Worm (Caenorhabditis elegans): ENCODE data around the gene acr-5.

- TF ChIP-seq ama-1 (optimal IDR thresholded peaks at IDR 0.05): no peak
- TF ChIP-seq ama-1 (GFP tag; optimal IDR thresholded peaks at IDR 0.05): no peak
- no peak for TF ChIP-seq hrde-1 (tag; optimal IDR thresholded peaks at IDR 0.05; ENCODE audit: borderline replicate concordance)
- no peak for TF ChIP-seq nfya-1 (tag; optimal IDR thresholded peaks at IDR 0.05; ENCODE audit: borderline replicate concordance, insufficient read depth)
Measured at ce11 chrIII:6476380-6476779, 38.2 kb downstream of the acr-5 start.
